Worm (Caenorhabditis elegans) whole organism, L4 larva: ENCODE data around the gene C24D10.4.

Experiments used
- F10B5.3 ChIP-seq: sonication (generic microtip); optimal IDR thresholded peaks from 2 replicates; lab custom pipeline; 2016; ENCODE audit warnings: mild to moderate bottlenecking, missing genetic modification characterization, missing compliant biosample characterization
- F26F4.8 ChIP-seq: fragments of 200-800 bp; sonication (Bioruptor generic); conservative IDR thresholded peaks from 2 replicates; pipeline ENCODE4 v1.3.6; 2022; ENCODE audit warnings: missing genetic modification characterization, missing compliant biosample characterization
- R02D3.7 ChIP-seq: fragments of 150-350 bp; sonication (generic microtip); optimal IDR thresholded peaks from 3 replicates; lab custom pipeline; 2014; ENCODE audit warnings: missing biosample characterization, missing genetic modification characterization
- T20F7.1 ChIP-seq: fragments of 200-800 bp; sonication (Bioruptor generic); optimal IDR thresholded peaks from 2 replicates; lab custom pipeline; 2018; ENCODE audit warnings: mild to moderate bottlenecking, missing genetic modification characterization, missing compliant biosample characterization
- T26A8.4 ChIP-seq: fragments of 200-800 bp; sonication (Bioruptor generic); IDR thresholded peaks from 2 replicates; pipeline ENCODE4 v1.3.6; 2022; ENCODE audit warnings: missing genetic modification characterization, missing compliant biosample characterization
- Y105C5A.15 ChIP-seq: fragments of 200-800 bp; sonication (Bioruptor generic); IDR thresholded peaks from 2 replicates; pipeline ENCODE4 v1.3.6; 2022; ENCODE audit warnings: missing genetic modification characterization, missing compliant biosample characterization
- aha-1 ChIP-seq: fragments of 150-350 bp; peaks from one replicate; lab custom pipeline; 2014; ENCODE audit warnings: missing biosample characterization, missing genetic modification characterization
- ama-1 ChIP-seq: fragments of 150-350 bp; optimal IDR thresholded peaks from 2 replicates; lab custom pipeline; 2014; ENCODE audit warnings: inconsistent platforms, mixed read lengths
- attf-4 ChIP-seq: sonication (generic microtip); optimal IDR thresholded peaks from 3 replicates; lab custom pipeline; 2017; ENCODE audit warnings: missing biosample characterization, missing genetic modification characterization
- ces-1 ChIP-seq: fragments of 150-350 bp; sonication (generic microtip); optimal IDR thresholded peaks from 4 replicates; lab custom pipeline; 2014; ENCODE audit warnings: missing biosample characterization, missing genetic modification reagents, missing genetic modification characterization
- daf-12 ChIP-seq: fragments of 150-350 bp; optimal IDR thresholded peaks from 2 replicates; lab custom pipeline; 2014; ENCODE audit warnings: missing biosample characterization, missing genetic modification reagents, missing genetic modification characterization
- daf-16 ChIP-seq, 3 experiments: sonication (generic microtip); optimal IDR thresholded peaks; 2 replicates each; lab custom pipeline; 2016 to 2017; ENCODE audit warnings: missing genetic modification characterization in 3 of 3, missing genetic modification reagents in 3 of 3, mild to moderate bottlenecking in 2 of 3, missing compliant biosample characterization in 2 of 3, missing biosample characterization in 1 of 3, moderate library complexity in 1 of 3
- dmd-8 ChIP-seq: fragments of 200-800 bp; sonication (Bioruptor generic); IDR thresholded peaks from 2 replicates; pipeline ENCODE4 v1.3.6; 2022; ENCODE audit warnings: missing genetic modification characterization, missing compliant biosample characterization
- duxl-1 ChIP-seq: sonication (generic microtip); optimal IDR thresholded peaks from 2 replicates; lab custom pipeline; 2016; ENCODE audit warnings: mild to moderate bottlenecking, missing genetic modification characterization, moderate library complexity, missing compliant biosample characterization; ENCODE audit not compliant: poor library complexity
- dve-1 ChIP-seq: sonication (generic microtip); optimal IDR thresholded peaks from 2 replicates; lab custom pipeline; 2017; ENCODE audit warnings: antibody characterized with exemption, mild to moderate bottlenecking, missing genetic modification characterization, missing compliant biosample characterization; ENCODE audit not compliant: insufficient read depth
- fkh-10 ChIP-seq: fragments of 150-350 bp; optimal IDR thresholded peaks from 2 replicates; lab custom pipeline; 2014; ENCODE audit warnings: missing biosample characterization, missing genetic modification reagents, missing genetic modification characterization
- hif-1 ChIP-seq, 2 experiments: sonication (generic microtip); optimal IDR thresholded peaks; 2 replicates each; lab custom pipeline; 2016 to 2017; ENCODE audit warnings: missing compliant biosample characterization in 2 of 2, missing genetic modification characterization in 2 of 2, missing genetic modification reagents in 2 of 2, missing genotype in 2 of 2, mild to moderate bottlenecking in 1 of 2
- lin-13 ChIP-seq: fragments of 150-350 bp; optimal IDR thresholded peaks from 2 replicates; lab custom pipeline; 2014; ENCODE audit warnings: missing biosample characterization, missing genetic modification reagents, missing genetic modification characterization
- lin-29 ChIP-seq: fragments of 200-800 bp; sonication (Bioruptor generic); IDR thresholded peaks from 2 replicates; pipeline ENCODE4 v1.3.6; 2022; ENCODE audit warnings: missing genetic modification reagents, missing genetic modification characterization, missing compliant biosample characterization
- lin-38 ChIP-seq: fragments of 200-800 bp; sonication (Bioruptor generic); IDR thresholded peaks from 2 replicates; pipeline ENCODE4 v1.3.6; 2022; ENCODE audit warnings: missing genetic modification reagents, missing genetic modification characterization, missing compliant biosample characterization
- lin-39 ChIP-seq: fragments of 150-350 bp; optimal IDR thresholded peaks from 2 replicates; lab custom pipeline; 2014; ENCODE audit warnings: missing biosample characterization, missing genetic modification reagents, missing genetic modification characterization
- lsy-2 ChIP-seq, 2 experiments: fragments of 150-350 bp in 1 of 2; sonication (generic microtip) in 1 of 2; optimal IDR thresholded peaks; 2 replicates each; lab custom pipeline; 2014 to 2017; ENCODE audit warnings: missing biosample characterization in 2 of 2, missing genetic modification characterization in 2 of 2
- mep-1 ChIP-seq: fragments of 150-350 bp; sonication (generic microtip); optimal IDR thresholded peaks from 3 replicates; lab custom pipeline; 2014; ENCODE audit warnings: missing biosample characterization, missing genetic modification characterization
- mxl-3 ChIP-seq: fragments of 200-800 bp; sonication (Bioruptor generic); optimal IDR thresholded peaks from 2 replicates; lab custom pipeline; 2018; ENCODE audit warnings: mild to moderate bottlenecking, missing genetic modification characterization, missing compliant biosample characterization
- nhr-11 ChIP-seq: fragments of 150-350 bp; optimal IDR thresholded peaks from 2 replicates; lab custom pipeline; 2014; ENCODE audit warnings: missing biosample characterization, missing genetic modification characterization
- nhr-111 ChIP-seq: fragments of 200-800 bp; sonication (Bioruptor generic); optimal IDR thresholded peaks from 2 replicates; lab custom pipeline; 2018; ENCODE audit warnings: mild to moderate bottlenecking, missing genetic modification characterization, missing compliant biosample characterization
- nhr-28 ChIP-seq: fragments of 150-350 bp; optimal IDR thresholded peaks from 2 replicates; lab custom pipeline; 2014; ENCODE audit warnings: missing biosample characterization, missing genetic modification characterization
- nhr-77 ChIP-seq: fragments of 150-350 bp; optimal IDR thresholded peaks from 2 replicates; lab custom pipeline; 2014; ENCODE audit warnings: missing biosample characterization, missing genetic modification characterization
- snpc-1.2 ChIP-seq: fragments of 200-800 bp; sonication (Bioruptor generic); IDR thresholded peaks from 2 replicates; pipeline ENCODE4 v1.3.6; 2022; ENCODE audit warnings: missing genetic modification reagents, missing genetic modification characterization, missing compliant biosample characterization
- spr-1 ChIP-seq: sonication (generic microtip); optimal IDR thresholded peaks from 2 replicates; lab custom pipeline; 2016; ENCODE audit warnings: mild to moderate bottlenecking, missing genetic modification characterization, missing compliant biosample characterization
- tag-97 ChIP-seq: fragments of 200-800 bp; sonication (Bioruptor generic); IDR thresholded peaks from 2 replicates; pipeline ENCODE4 v1.3.6; 2022; ENCODE audit warnings: missing genetic modification characterization, missing compliant biosample characterization
- unc-62 ChIP-seq, 3 experiments: fragments of 150-350 bp in 1 of 3; sonication (generic microtip); optimal IDR thresholded peaks in 2 of 3; peaks in 1 of 3; 1 replicate in 1 of 3; 2 replicates in 2 of 3; lab custom pipeline; 2014 to 2017; ENCODE audit warnings: missing biosample characterization in 3 of 3, missing genetic modification characterization in 3 of 3, missing genetic modification reagents in 3 of 3, missing genotype in 1 of 3
- zag-1 ChIP-seq: fragments of 150-350 bp; optimal IDR thresholded peaks from 2 replicates; lab custom pipeline; 2014; ENCODE audit warnings: missing biosample characterization, missing genetic modification characterization
- zfp-2 ChIP-seq: sonication (generic microtip); optimal IDR thresholded peaks from 2 replicates; lab custom pipeline; 2016; ENCODE audit warnings: mild to moderate bottlenecking, missing genetic modification characterization, missing compliant biosample characterization
- zip-11 ChIP-seq: fragments of 200-800 bp; sonication (Bioruptor generic); IDR thresholded peaks from 2 replicates; pipeline ENCODE4 v1.3.6; 2022; ENCODE audit warnings: missing genetic modification characterization, missing compliant biosample characterization
- ztf-7 ChIP-seq: fragments of 150-350 bp; optimal IDR thresholded peaks from 2 replicates; lab custom pipeline; 2014; ENCODE audit warnings: missing biosample characterization, missing genetic modification characterization

Gene C24D10.4

ce11 chrIV:5209390-5209789 is 49.1 kb downstream of the C24D10.4 start, which contains the start of the genes Y59E9AL.36 and nbet-1 (continued):
- TF ChIP-seq mxl-3 (GFP tag; lab: Kevin White, UChicago) (peak; percentile 77), lin-29 (GFP tag; lab: Robert Waterston, UW) (no peak), ces-1 (GFP tag; lab: Kevin White, UChicago) (peak; percentile 15), nhr-77 (tag; lab: Kevin White, UChicago) (peak; percentile 70), duxl-1 (tag; lab: Kevin White, UChicago) (peak; percentile 46), aha-1 (tag; lab: Kevin White, UChicago) (no peak), ama-1 (lab: Kevin White, UChicago) (peak; percentile 16), hif-1 (tag; optimal IDR thresholded peaks at IDR 0.05; lab: Kevin White, UChicago) (peak in 1 of 2 experiments; percentile 29), dve-1 (tag; lab: Kevin White, UChicago) (no peak), dmd-8 (GFP tag; lab: Robert Waterston, UW) (no peak), zfp-2 (tag; lab: Kevin White, UChicago) (no peak), tag-97 (no peak), nhr-28 (peak; percentile 59), fkh-10 (GFP tag; lab: Kevin White, UChicago) (no peak), daf-12 (tag; lab: Kevin White, UChicago) (no peak), Y105C5A.15 (GFP tag; lab: Robert Waterston, UW) (no peak), attf-4 (tag; lab: Kevin White, UChicago) (no peak), spr-1 (tag; lab: Kevin White, UChicago) (no peak), F10B5.3 (tag; lab: Kevin White, UChicago) (no peak), R02D3.7 (peak; percentile 94), nhr-111 (GFP tag; lab: Kevin White, UChicago) (no peak), T26A8.4 (peak; percentile 61; the same call in 1 of the 2 replicates), daf-16 (GFP tag; optimal IDR thresholded peaks at IDR 0.05; lab: Kevin White, UChicago) (peak in 1 of 2 experiments; percentile 33), daf-16 (tag; optimal IDR thresholded peaks at IDR 0.05; lab: Kevin White, UChicago) (peak; percentile 75), mep-1 (tag; lab: Kevin White, UChicago) (peak; percentile 76), zag-1 (no peak), lin-39 (no peak), unc-62 (GFP tag; optimal IDR thresholded peaks at IDR 0.05 in 1 of 2; lab: Kevin White, UChicago) (peak in 1 of 2 experiments; percentile 57), unc-62 (tag; optimal IDR thresholded peaks at IDR 0.05; lab: Kevin White, UChicago) (no peak), nhr-11 (tag; lab: Kevin White, UChicago) (peak; percentile 94), lin-13 (GFP tag; lab: Kevin White, UChicago) (peak; percentile 84), F26F4.8 (GFP tag; lab: Robert Waterston, UW) (no peak)

DNA sequence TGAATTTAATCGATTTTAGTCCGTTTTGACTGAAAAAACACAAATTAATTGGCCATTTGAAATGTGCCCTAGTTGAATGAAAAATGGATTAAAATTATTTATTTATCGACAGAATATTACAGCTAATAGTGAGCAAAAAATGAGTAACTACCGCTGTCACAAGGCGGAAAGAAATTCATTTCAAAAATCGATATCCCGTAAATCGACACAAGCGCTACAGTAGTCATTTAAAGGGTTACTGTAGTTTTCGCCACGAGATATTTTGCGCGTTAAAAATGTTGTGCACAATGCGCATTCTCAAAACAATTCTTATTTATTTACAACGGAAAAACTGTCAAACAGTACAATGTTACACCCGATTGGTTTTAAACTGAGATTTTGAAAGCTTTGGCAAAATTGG is 50.3 kb downstream of the C24D10.4 start:
- 0 out of 2 replicates have a peak, but pooled peaks have one; percentile 43 for TF ChIP-seq snpc-1.2 (GFP tag; lab: Robert Waterston, UW)
- TF ChIP-seq aha-1 (tag; lab: Kevin White, UChicago) = peak; percentile 53
- TF ChIP-seq T20F7.1 = no peak
- TF ChIP-seq lsy-2 (tag; optimal IDR thresholded peaks at IDR 0.05; lab: Kevin White, UChicago) = peak in 1 of 2 experiments; percentile 8
- TF ChIP-seq lin-38 (GFP tag; lab: Robert Waterston, UW) = peak; percentile 41
- TF ChIP-seq zip-11 (GFP tag; lab: Robert Waterston, UW) = no peak
- no peak for TF ChIP-seq ztf-7 (tag; lab: Kevin White, UChicago)
- TF ChIP-seq R02D3.7 = peak; percentile 9
- TF ChIP-seq mep-1 (tag; lab: Kevin White, UChicago) = peak; percentile 5
